Worm (Caenorhabditis elegans) whole organism, L2 larva: Measurements from ENCODE around the gene D2045.7.

ENCODE experiments used
- F13H6.1 ChIP-seq: sonication (generic microtip); optimal IDR thresholded peaks from 2 replicates; lab custom pipeline; 2016; ENCODE audit warnings: missing genetic modification characterization, missing compliant biosample characterization
- crh-2 ChIP-seq: sonication (generic microtip); optimal IDR thresholded peaks from 2 replicates; lab custom pipeline; 2017; ENCODE audit warnings: missing biosample characterization, missing genetic modification characterization
- elt-1 ChIP-seq: fragments of 150-350 bp; optimal IDR thresholded peaks from 2 replicates; lab custom pipeline; 2014; ENCODE audit warnings: missing biosample characterization, missing genetic modification characterization
- elt-3 ChIP-seq: sonication (generic microtip); optimal IDR thresholded peaks from 2 replicates; lab custom pipeline; 2017; ENCODE audit warnings: missing biosample characterization, missing genetic modification characterization
- lsy-2 ChIP-seq, 2 experiments: fragments of 150-350 bp in 1 of 2; sonication (generic microtip) in 1 of 2; optimal IDR thresholded peaks; 2 replicates each; lab custom pipeline; 2014 to 2017; ENCODE audit warnings: missing biosample characterization in 2 of 2, missing genetic modification characterization in 2 of 2
- nhr-129 ChIP-seq: fragments of 150-350 bp; optimal IDR thresholded peaks from 2 replicates; lab custom pipeline; 2014; ENCODE audit warnings: missing biosample characterization, missing genetic modification characterization
- snpc-4 ChIP-seq: fragments of 150-350 bp; optimal IDR thresholded peaks from 2 replicates; lab custom pipeline; 2014; ENCODE audit warnings: missing biosample characterization, missing genetic modification characterization
- zag-1 ChIP-seq: fragments of 150-350 bp; optimal IDR thresholded peaks from 2 replicates; lab custom pipeline; 2014; ENCODE audit warnings: missing biosample characterization, missing genetic modification characterization
- ztf-4 ChIP-seq: fragments of 150-350 bp; optimal IDR thresholded peaks from 2 replicates; lab custom pipeline; 2014; ENCODE audit warnings: missing biosample characterization, missing genetic modification characterization

D2045.7 gene

ce11 chrIII:10524823-10525222 lies 45.5 kb downstream of the D2045.7 start:
- TF ChIP-seq elt-1 (tag; lab: Kevin White, UChicago) (no peak), snpc-4 (tag; lab: Kevin White, UChicago) (peak; percentile 35)

- peak in 1 of 2 experiments; percentile 45 for TF ChIP-seq lsy-2 (tag; optimal IDR thresholded peaks at IDR 0.05; lab: Kevin White, UChicago)
- no peak for TF ChIP-seq zag-1
- TF ChIP-seq F13H6.1 (tag; lab: Kevin White, UChicago), result peak; percentile 31
- peak; percentile 30 for TF ChIP-seq ztf-4 (tag; lab: Kevin White, UChicago)
- no peak for TF ChIP-seq elt-3
- TF ChIP-seq nhr-129 (tag; lab: Kevin White, UChicago), result peak; percentile 72
These were observed 46.6 kb downstream of the D2045.7 start for ce11 chrIII:10525927-10526326.

ce11 chrIII:10527446-10527845 lies 48.2 kb downstream of the D2045.7 start:
- no peak for TF ChIP-seq crh-2 (tag; lab: Kevin White, UChicago)
